Fruit fly (Drosophila melanogaster) whole organism, embryonic: ENCODE data around the gene Polr1C.

ENCODE experiments used
- B-H1 ChIP-seq: fragments of 200-800 bp; sonication (Bioruptor generic); IDR thresholded peaks from 3 replicates; pipeline ENCODE4 v1.3.6; 2022; ENCODE audit warnings: missing biosample characterization, missing genetic modification characterization
- Blimp-1 ChIP-seq: fragments of 200-800 bp; sonication (Bioruptor generic); optimal IDR thresholded peaks from 3 replicates; lab custom pipeline; 2018; ENCODE audit warnings: missing biosample characterization, missing genetic modification characterization, mild to moderate bottlenecking, moderate library complexity, missing genetic modification reagents
- CG10274 ChIP-seq: fragments of 200-800 bp; sonication (Bioruptor generic); optimal IDR thresholded peaks from 3 replicates; lab custom pipeline; 2017; ENCODE audit warnings: missing biosample characterization, mild to moderate bottlenecking, missing genetic modification characterization
- CG10959 ChIP-seq: fragments of 200-800 bp; sonication (Bioruptor generic); IDR thresholded peaks from 2 replicates; pipeline ENCODE4 v1.3.6; 2022; ENCODE audit warnings: missing biosample characterization, missing genetic modification characterization
- CG10979 ChIP-seq: fragments of 200-800 bp; sonication (Bioruptor generic); optimal IDR thresholded peaks from 2 replicates; lab custom pipeline; 2018; ENCODE audit warnings: missing biosample characterization, mild to moderate bottlenecking, missing genetic modification characterization, moderate library complexity
- CG11247 ChIP-seq: fragments of 200-800 bp; sonication (Bioruptor generic); IDR thresholded peaks from 2 replicates; pipeline ENCODE4 v1.3.6; 2022; ENCODE audit warnings: missing biosample characterization, missing genetic modification characterization
- CG12659 ChIP-seq: fragments of 200-800 bp; sonication (Bioruptor generic); optimal IDR thresholded peaks from 3 replicates; lab custom pipeline; 2017; ENCODE audit warnings: mild to moderate bottlenecking, missing biosample characterization, missing genetic modification reagents, missing genetic modification characterization
- CG2712 ChIP-seq: fragments of 200-800 bp; optimal IDR thresholded peaks from 3 replicates; lab custom pipeline; 2019; ENCODE audit warnings: missing biosample characterization, mild to moderate bottlenecking, missing genetic modification characterization, moderate library complexity
- CG30020 ChIP-seq: fragments of 200-800 bp; optimal IDR thresholded peaks from 2 replicates; lab custom pipeline; 2019; ENCODE audit warnings: missing biosample characterization, mild to moderate bottlenecking, missing genetic modification characterization, moderate library complexity
- CG30403 ChIP-seq: fragments of 200-800 bp; sonication (Bioruptor generic); optimal IDR thresholded peaks from 3 replicates; lab custom pipeline; 2016; ENCODE audit warnings: missing biosample characterization, missing genetic modification characterization
- CG34376 ChIP-seq: fragments of 200-800 bp; sonication (Bioruptor generic); optimal IDR thresholded peaks from 2 replicates; lab custom pipeline; 2018; ENCODE audit warnings: missing biosample characterization, mild to moderate bottlenecking, missing genetic modification characterization
- CG3726 ChIP-seq: fragments of 200-800 bp; sonication (Bioruptor generic); IDR thresholded peaks from 3 replicates; pipeline ENCODE4, ENCODE4 v1.3.6; 2022; ENCODE audit warnings: missing biosample characterization, missing genetic modification characterization
- CG5245 ChIP-seq: fragments of 200-800 bp; sonication (Bioruptor generic); optimal IDR thresholded peaks from 3 replicates; lab custom pipeline; 2016; ENCODE audit warnings: missing biosample characterization, missing genetic modification characterization
- CG5953 ChIP-seq: fragments of 200-800 bp; sonication (Bioruptor generic); IDR thresholded peaks from 2 replicates; pipeline ENCODE4 v1.3.6; 2022; ENCODE audit warnings: missing biosample characterization, missing genetic modification characterization
- CG6175 ChIP-seq: fragments of 200-800 bp; sonication (Bioruptor generic); IDR thresholded peaks from 3 replicates; pipeline ENCODE4 v1.3.6; 2022; ENCODE audit warnings: missing biosample characterization, missing genetic modification characterization
- CG7556 ChIP-seq: fragments of 200-800 bp; sonication (Bioruptor generic); optimal IDR thresholded peaks from 2 replicates; lab custom pipeline; 2017; ENCODE audit warnings: missing biosample characterization, mild to moderate bottlenecking, missing genetic modification characterization
- CG8359 ChIP-seq: fragments of 200-800 bp; sonication (Bioruptor generic); optimal IDR thresholded peaks from 2 replicates; lab custom pipeline; 2017; ENCODE audit warnings: missing biosample characterization, mild to moderate bottlenecking, missing genetic modification characterization, borderline replicate concordance
- CG8765 ChIP-seq: fragments of 200-800 bp; sonication (Bioruptor generic); IDR thresholded peaks from 2 replicates; pipeline ENCODE4 v1.3.6; 2022; ENCODE audit warnings: missing biosample characterization, missing genetic modification characterization
- CG9797 ChIP-seq: fragments of 200-800 bp; sonication (Bioruptor generic); optimal IDR thresholded peaks from 3 replicates; lab custom pipeline; 2018; ENCODE audit warnings: missing biosample characterization, mild to moderate bottlenecking, missing genetic modification characterization
- CG9932 ChIP-seq: fragments of 200-800 bp; sonication (Bioruptor generic); IDR thresholded peaks from 2 replicates; pipeline ENCODE4 v1.3.6; 2022; ENCODE audit warnings: missing biosample characterization, missing genetic modification characterization
- D19B ChIP-seq: fragments of 200-800 bp; sonication (Bioruptor generic); optimal IDR thresholded peaks from 2 replicates; lab custom pipeline; 2017; ENCODE audit warnings: missing biosample characterization, mild to moderate bottlenecking, missing genetic modification characterization
- Dek ChIP-seq: fragments of 200-800 bp; sonication (Bioruptor generic); optimal IDR thresholded peaks from 3 replicates; lab custom pipeline; 2019; ENCODE audit warnings: missing biosample characterization, mild to moderate bottlenecking, missing genetic modification characterization, moderate library complexity
- E2f2 ChIP-seq: fragments of 200-800 bp; sonication (Bioruptor generic); IDR thresholded peaks from 2 replicates; pipeline ENCODE4 v1.3.6; 2022; ENCODE audit warnings: missing biosample characterization, missing genetic modification characterization
- H15 ChIP-seq: fragments of 200-800 bp; sonication (Bioruptor generic); IDR thresholded peaks from 3 replicates; pipeline ENCODE4 v1.3.6; 2022; ENCODE audit warnings: missing biosample characterization, missing genetic modification characterization
- H2.0 ChIP-seq: fragments of 200-800 bp; sonication (Bioruptor generic); IDR thresholded peaks from 2 replicates; pipeline ENCODE4 v1.3.6; 2022; ENCODE audit warnings: missing biosample characterization, missing genetic modification characterization
- Hand ChIP-seq: fragments of 200-800 bp; sonication (Bioruptor generic); optimal IDR thresholded peaks from 2 replicates; lab custom pipeline; 2017; ENCODE audit warnings: mild to moderate bottlenecking, missing biosample characterization, missing genetic modification reagents, missing genetic modification characterization
- Hmr ChIP-seq: fragments of 200-800 bp; sonication (Bioruptor generic); optimal IDR thresholded peaks from 3 replicates; lab custom pipeline; 2017; ENCODE audit warnings: mild to moderate bottlenecking, missing biosample characterization, missing genetic modification reagents, missing genetic modification characterization
- Hr39 ChIP-seq: fragments of >200 bp; optimal IDR thresholded peaks from 2 replicates; lab custom pipeline; 2017
- Jarid2 ChIP-seq: fragments of 200-800 bp; sonication (Bioruptor generic); optimal IDR thresholded peaks from 3 replicates; lab custom pipeline; 2017; ENCODE audit warnings: mild to moderate bottlenecking, missing biosample characterization, missing genetic modification reagents, missing genetic modification characterization
- NK7.1 ChIP-seq: fragments of 200-800 bp; sonication (Bioruptor generic); optimal IDR thresholded peaks from 3 replicates; lab custom pipeline; 2016; ENCODE audit warnings: missing biosample characterization, missing genetic modification characterization
- Nf-YB ChIP-seq: fragments of 200-800 bp; sonication (Bioruptor generic); optimal IDR thresholded peaks from 3 replicates; lab custom pipeline; 2019; ENCODE audit warnings: missing biosample characterization, mild to moderate bottlenecking, missing genetic modification characterization, moderate library complexity
- Spps ChIP-seq: fragments of 200-800 bp; sonication (Bioruptor generic); optimal IDR thresholded peaks from 2 replicates; lab custom pipeline; 2018; ENCODE audit warnings: missing biosample characterization, mild to moderate bottlenecking, missing genetic modification characterization
- Taf1 ChIP-seq: fragments of 200-800 bp; sonication (Bioruptor generic); IDR thresholded peaks from 2 replicates; pipeline ENCODE4 v1.3.6; 2022; ENCODE audit warnings: missing biosample characterization, missing genetic modification characterization
- Xbp1 ChIP-seq: fragments of 200-800 bp; sonication (Bioruptor generic); optimal IDR thresholded peaks from 3 replicates; lab custom pipeline; 2016; ENCODE audit warnings: missing biosample characterization, mild to moderate bottlenecking, missing genetic modification characterization
- ab ChIP-seq: fragments of 200-800 bp; sonication (Bioruptor generic); optimal IDR thresholded peaks from 2 replicates; lab custom pipeline; 2016; ENCODE audit warnings: missing biosample characterization, missing genetic modification characterization
- cato ChIP-seq: fragments of 200-800 bp; sonication (Bioruptor generic); optimal IDR thresholded peaks from 2 replicates; lab custom pipeline; 2016; ENCODE audit warnings: missing biosample characterization, missing genetic modification characterization, borderline replicate concordance
- ems ChIP-seq: fragments of 200-800 bp; sonication (Bioruptor generic); optimal IDR thresholded peaks from 3 replicates; lab custom pipeline; 2016; ENCODE audit warnings: missing biosample characterization, missing genetic modification characterization
- en ChIP-seq: fragments of 200-800 bp; sonication (Bioruptor generic); optimal IDR thresholded peaks from 2 replicates; lab custom pipeline; 2016; ENCODE audit warnings: missing biosample characterization, missing genetic modification characterization
- gsb ChIP-seq: fragments of 200-800 bp; sonication (Bioruptor generic); IDR thresholded peaks from 2 replicates; pipeline ENCODE4 v1.3.6; 2022; ENCODE audit warnings: missing biosample characterization, missing genetic modification characterization
- mld ChIP-seq: fragments of 200-800 bp; sonication (Bioruptor generic); IDR thresholded peaks from 3 replicates; pipeline ENCODE4 v1.3.6; 2022; ENCODE audit warnings: missing biosample characterization, missing genetic modification characterization; ENCODE audit not compliant: partially characterized antibody
- odd ChIP-seq: fragments of 200-800 bp; sonication (Bioruptor generic); optimal IDR thresholded peaks from 2 replicates; lab custom pipeline; 2017; ENCODE audit warnings: missing biosample characterization, mild to moderate bottlenecking, missing genetic modification characterization
- onecut ChIP-seq: fragments of 200-800 bp; sonication (Bioruptor generic); IDR thresholded peaks from 2 replicates; pipeline ENCODE4 v1.3.6; 2022; ENCODE audit warnings: missing biosample characterization, missing genetic modification characterization
- p53 ChIP-seq: fragments of 200-800 bp; sonication (Bioruptor generic); optimal IDR thresholded peaks from 2 replicates; lab custom pipeline; 2016; ENCODE audit warnings: missing biosample characterization, missing genetic modification characterization
- pita ChIP-seq: fragments of 200-800 bp; sonication (Bioruptor generic); optimal IDR thresholded peaks from 2 replicates; lab custom pipeline; 2017; ENCODE audit warnings: missing biosample characterization, mild to moderate bottlenecking, missing genetic modification characterization
- pzg ChIP-seq: fragments of 200-800 bp; sonication (Bioruptor generic); optimal IDR thresholded peaks from 3 replicates; lab custom pipeline; 2018; ENCODE audit warnings: missing biosample characterization, mild to moderate bottlenecking, missing genetic modification characterization, moderate library complexity
- rib ChIP-seq: fragments of 200-800 bp; sonication (Bioruptor generic); IDR thresholded peaks from 2 replicates; pipeline ENCODE4 v1.3.6; 2022; ENCODE audit warnings: missing biosample characterization, missing genetic modification characterization
- ro ChIP-seq: fragments of 200-800 bp; sonication (Bioruptor generic); IDR thresholded peaks from 2 replicates; pipeline ENCODE4 v1.3.6; 2022; ENCODE audit warnings: missing biosample characterization, missing genetic modification characterization
- sc ChIP-seq, 3 experiments: fragments of >200 bp in 2 of 3; fragments of 200-800 bp in 1 of 3; sonication (Bioruptor generic) in 1 of 3; optimal IDR thresholded peaks; 2 replicates in 2 of 3; 3 replicates in 1 of 3; lab custom pipeline; 2017; ENCODE audit warnings: mild to moderate bottlenecking in 1 of 3, missing biosample characterization in 1 of 3, missing genetic modification characterization in 1 of 3, missing genetic modification reagents in 1 of 3
- vfl ChIP-seq: fragments of 200-800 bp; sonication (Bioruptor generic); optimal IDR thresholded peaks from 2 replicates; lab custom pipeline; 2016; ENCODE audit warnings: missing biosample characterization, missing genetic modification characterization
- wek ChIP-seq: fragments of 200-800 bp; sonication (Bioruptor generic); optimal IDR thresholded peaks from 3 replicates; lab custom pipeline; 2018; ENCODE audit warnings: missing biosample characterization, mild to moderate bottlenecking, missing genetic modification characterization, moderate library complexity

Gene Polr1C

DNA sequence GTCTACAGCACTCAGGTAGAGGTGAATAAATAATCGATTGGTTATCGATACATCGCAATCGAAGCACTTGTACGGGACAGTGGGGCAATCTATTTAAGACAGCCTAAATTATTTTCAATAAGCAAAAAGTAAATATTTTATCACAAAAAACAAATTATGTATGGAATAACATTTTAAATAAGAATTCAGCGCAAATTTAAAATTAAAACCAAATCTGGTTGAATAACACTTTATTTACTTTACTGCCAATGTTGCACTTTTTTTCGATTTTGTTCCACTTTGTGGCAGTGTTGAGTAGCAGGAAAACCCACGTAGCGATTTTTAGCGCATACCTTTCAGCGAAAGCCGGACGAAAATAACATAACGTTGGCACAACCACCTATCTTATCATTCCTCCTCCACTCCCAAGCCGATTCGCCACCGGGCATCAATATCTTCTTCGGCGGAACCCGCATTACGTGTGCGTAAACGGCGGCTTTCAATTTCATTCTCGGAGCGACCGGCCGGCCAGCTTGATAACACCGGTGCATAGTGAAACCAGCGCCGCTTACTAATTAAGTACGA is 8.3 kb downstream of the Polr1C start, which contains the start of the genes Gmd and CG3792 (continued):
- peak; percentile 81 for TF ChIP-seq CG30020
- TF ChIP-seq vfl (GFP tag; lab: Kevin White, UChicago) = peak; percentile 93
- peak; percentile 94 for TF ChIP-seq CG3726 (GFP tag; lab: Robert Waterston, UW)
- peak; percentile 91 for TF ChIP-seq odd (GFP tag; lab: Kevin White, UChicago)
- peak; percentile 91 for TF ChIP-seq ems (GFP tag; lab: Kevin White, UChicago)
- TF ChIP-seq H2.0 (GFP tag; lab: Robert Waterston, UW) = peak; percentile 93
- TF ChIP-seq CG6175 (GFP tag; lab: Robert Waterston, UW) = peak; percentile 88
- peak; percentile 91 for TF ChIP-seq ro (GFP tag; lab: Robert Waterston, UW)
- TF ChIP-seq wek (GFP tag; lab: Kevin White, UChicago) = peak; percentile 65
- TF ChIP-seq Nf-YB = peak; percentile 82
- TF ChIP-seq en (GFP tag; lab: Kevin White, UChicago) = peak; percentile 89
- no peak for TF ChIP-seq Jarid2 (GFP tag; lab: Kevin White, UChicago)
- peak; percentile 94 for TF ChIP-seq Hmr (GFP tag; lab: Kevin White, UChicago)
- peak; percentile 91 for TF ChIP-seq gsb (GFP tag; lab: Robert Waterston, UW)
- no peak for TF ChIP-seq Hr39 (lab: Kevin White, UChicago)
- peak; percentile 95 for TF ChIP-seq H15 (GFP tag; lab: Robert Waterston, UW)
- peak; percentile 92 for TF ChIP-seq CG10979
- TF ChIP-seq CG10959 = peak; percentile 95
- TF ChIP-seq D19B (GFP tag; lab: Kevin White, UChicago) = peak; percentile 85
- no peak for TF ChIP-seq pita (GFP tag; lab: Kevin White, UChicago)
- peak; percentile 95 for TF ChIP-seq Taf1 (GFP tag; lab: Robert Waterston, UW)
- peak; percentile 68 for TF ChIP-seq Hand (GFP tag; lab: Kevin White, UChicago)
- TF ChIP-seq onecut (GFP tag; lab: Robert Waterston, UW) = peak; percentile 89
- TF ChIP-seq NK7.1 (GFP tag; lab: Kevin White, UChicago) = peak; percentile 81
- peak; percentile 95 for TF ChIP-seq B-H1 (GFP tag; lab: Robert Waterston, UW)
- peak; percentile 97 for TF ChIP-seq CG30403 (GFP tag; lab: Kevin White, UChicago)
- peak; percentile 93 for TF ChIP-seq CG8765 (GFP tag; lab: Robert Waterston, UW)
- peak; percentile 93 for TF ChIP-seq CG5245 (GFP tag; lab: Kevin White, UChicago)
- peak; percentile 91 for TF ChIP-seq Dek
- peak; percentile 77 for TF ChIP-seq CG10274 (GFP tag; lab: Kevin White, UChicago)
- peak; percentile 96 for TF ChIP-seq CG7556 (GFP tag; lab: Kevin White, UChicago)
- TF ChIP-seq sc (optimal IDR thresholded peaks at IDR 0.05; lab: Kevin White, UChicago) = no peak
- TF ChIP-seq sc (GFP tag; optimal IDR thresholded peaks at IDR 0.05; lab: Kevin White, UChicago) = peak; percentile 82
- TF ChIP-seq CG34376 (GFP tag; lab: Kevin White, UChicago) = peak; percentile 93
- TF ChIP-seq cato = peak; percentile 91
- TF ChIP-seq CG9932 (GFP tag; lab: Robert Waterston, UW) = peak; percentile 98
- TF ChIP-seq CG5953 (GFP tag; lab: Robert Waterston, UW) = peak; percentile 93
- peak; percentile 88 for TF ChIP-seq CG8359 (GFP tag; lab: Kevin White, UChicago)
- peak; percentile 91 for TF ChIP-seq Blimp-1 (GFP tag; lab: Kevin White, UChicago)
- TF ChIP-seq mld = peak; percentile 61; the same call in 1 of the 3 replicates
- TF ChIP-seq CG9797 = peak; percentile 45
- TF ChIP-seq E2f2 (GFP tag; lab: Robert Waterston, UW) = peak; percentile 81
- peak; percentile 86 for TF ChIP-seq p53
- TF ChIP-seq Spps = peak; percentile 93
- TF ChIP-seq ab (GFP tag; lab: Kevin White, UChicago) = peak; percentile 84
- TF ChIP-seq Xbp1 (GFP tag; lab: Kevin White, UChicago) = peak; percentile 97
- peak; percentile 96 for TF ChIP-seq CG11247 (GFP tag; lab: Robert Waterston, UW)
- TF ChIP-seq rib = peak; percentile 96
- TF ChIP-seq pzg = peak; percentile 57
- TF ChIP-seq CG2712 (tag; lab: Kevin White, UChicago) = peak; percentile 97
- TF ChIP-seq CG12659 (GFP tag; lab: Kevin White, UChicago) = peak; percentile 97
